Worm (Caenorhabditis elegans) whole organism, L2 larva: ENCODE data around the gene F07A11.5.

Experiments used
- C34F6.9 ChIP-seq: fragments of 150-350 bp; optimal IDR thresholded peaks from 2 replicates; lab custom pipeline; 2014; ENCODE audit warnings: missing biosample characterization, missing genetic modification characterization
- F13H6.1 ChIP-seq: sonication (generic microtip); optimal IDR thresholded peaks from 2 replicates; lab custom pipeline; 2016; ENCODE audit warnings: missing genetic modification characterization, missing compliant biosample characterization
- R02D3.7 ChIP-seq: fragments of 150-350 bp; optimal IDR thresholded peaks from 2 replicates; lab custom pipeline; 2014; ENCODE audit warnings: missing biosample characterization, missing genetic modification characterization
- ZK546.5 ChIP-seq: sonication (generic microtip); optimal IDR thresholded peaks from 2 replicates; lab custom pipeline; 2017; ENCODE audit warnings: missing biosample characterization, missing genetic modification characterization
- alr-1 ChIP-seq: fragments of 150-350 bp; optimal IDR thresholded peaks from 2 replicates; lab custom pipeline; 2014; ENCODE audit warnings: missing biosample characterization, missing genetic modification characterization
- aly-2 ChIP-seq: fragments of 150-350 bp; optimal IDR thresholded peaks from 2 replicates; lab custom pipeline; 2014; ENCODE audit warnings: missing biosample characterization, missing genetic modification characterization
- blmp-1 ChIP-seq: sonication (generic microtip); optimal IDR thresholded peaks from 2 replicates; lab custom pipeline; 2017; ENCODE audit warnings: missing genetic modification characterization, mild to moderate bottlenecking, missing compliant biosample characterization, antibody characterized with exemption, moderate library complexity; ENCODE audit not compliant: insufficient read depth
- ceh-82 ChIP-seq: fragments of 150-350 bp; optimal IDR thresholded peaks from 2 replicates; lab custom pipeline; 2014; ENCODE audit warnings: missing biosample characterization, missing genetic modification characterization
- egl-27 ChIP-seq: sonication (generic microtip); optimal IDR thresholded peaks from 3 replicates; lab custom pipeline; 2017; ENCODE audit warnings: missing biosample characterization, missing genetic modification reagents, missing genetic modification characterization
- elt-3 ChIP-seq: sonication (generic microtip); optimal IDR thresholded peaks from 2 replicates; lab custom pipeline; 2017; ENCODE audit warnings: missing biosample characterization, missing genetic modification characterization
- fos-1 ChIP-seq: fragments of 150-350 bp; optimal IDR thresholded peaks from 2 replicates; lab custom pipeline; 2014; ENCODE audit warnings: missing biosample characterization, missing genetic modification characterization
- gmeb-1 ChIP-seq: fragments of 150-350 bp; optimal IDR thresholded peaks from 2 replicates; lab custom pipeline; 2014; ENCODE audit warnings: missing biosample characterization, missing genetic modification characterization
- lin-11 ChIP-seq: fragments of 150-350 bp; sonication (generic microtip); optimal IDR thresholded peaks from 2 replicates; lab custom pipeline; 2014; ENCODE audit warnings: missing biosample characterization, missing genetic modification characterization, inconsistent platforms, mixed read lengths
- lin-13 ChIP-seq: fragments of 150-350 bp; optimal IDR thresholded peaks from 2 replicates; lab custom pipeline; 2014; ENCODE audit warnings: missing biosample characterization, missing genetic modification reagents, missing genetic modification characterization
- lin-39 ChIP-seq: fragments of 150-350 bp; optimal IDR thresholded peaks from 2 replicates; lab custom pipeline; 2014; ENCODE audit warnings: missing biosample characterization, missing genetic modification reagents, missing genetic modification characterization
- lsy-2 ChIP-seq, 2 experiments: fragments of 150-350 bp in 1 of 2; sonication (generic microtip) in 1 of 2; optimal IDR thresholded peaks; 2 replicates each; lab custom pipeline; 2014 to 2017; ENCODE audit warnings: missing biosample characterization in 2 of 2, missing genetic modification characterization in 2 of 2
- mab-5 ChIP-seq: fragments of 150-350 bp; optimal IDR thresholded peaks from 2 replicates; lab custom pipeline; 2014; ENCODE audit warnings: missing biosample characterization, missing genetic modification characterization
- mbf-1 ChIP-seq: sonication (generic microtip); optimal IDR thresholded peaks from 2 replicates; lab custom pipeline; 2017; ENCODE audit warnings: missing biosample characterization, missing genetic modification characterization
- mdl-1 ChIP-seq, 2 experiments: fragments of 150-350 bp in 1 of 2; sonication (generic microtip) in 1 of 2; optimal IDR thresholded peaks; 2 replicates each; lab custom pipeline; 2017; ENCODE audit warnings: missing biosample characterization in 2 of 2, missing genetic modification characterization in 2 of 2
- nhr-10 ChIP-seq: sonication (generic microtip); optimal IDR thresholded peaks from 2 replicates; lab custom pipeline; 2017; ENCODE audit warnings: missing biosample characterization, missing genetic modification characterization
- nhr-129 ChIP-seq: fragments of 150-350 bp; optimal IDR thresholded peaks from 2 replicates; lab custom pipeline; 2014; ENCODE audit warnings: missing biosample characterization, missing genetic modification characterization
- nhr-21 ChIP-seq: fragments of 150-350 bp; optimal IDR thresholded peaks from 2 replicates; lab custom pipeline; 2014; ENCODE audit warnings: missing biosample characterization, missing genetic modification characterization
- nhr-23 ChIP-seq: fragments of 150-350 bp; optimal IDR thresholded peaks from 2 replicates; lab custom pipeline; 2014; ENCODE audit warnings: missing biosample characterization, missing genetic modification reagents, missing genetic modification characterization
- nhr-6 ChIP-seq: fragments of 150-350 bp; optimal IDR thresholded peaks from 2 replicates; lab custom pipeline; 2014; ENCODE audit warnings: missing biosample characterization, missing genetic modification characterization
- nhr-77 ChIP-seq: fragments of 150-350 bp; optimal IDR thresholded peaks from 2 replicates; lab custom pipeline; 2014; ENCODE audit warnings: missing biosample characterization, missing genetic modification characterization
- sem-4 ChIP-seq: fragments of 150-350 bp; optimal IDR thresholded peaks from 2 replicates; lab custom pipeline; 2014; ENCODE audit warnings: missing biosample characterization, missing genetic modification reagents, missing genetic modification characterization
- skn-1 ChIP-seq: sonication (generic microtip); optimal IDR thresholded peaks from 2 replicates; lab custom pipeline; 2017; ENCODE audit warnings: missing biosample characterization, missing genetic modification characterization
- sma-3 ChIP-seq: sonication (generic microtip); optimal IDR thresholded peaks from 2 replicates; lab custom pipeline; 2016; ENCODE audit warnings: missing genetic modification reagents, missing genetic modification characterization, missing compliant biosample characterization
- snpc-4 ChIP-seq: fragments of 150-350 bp; optimal IDR thresholded peaks from 2 replicates; lab custom pipeline; 2014; ENCODE audit warnings: missing biosample characterization, missing genetic modification characterization
- unc-55 ChIP-seq: fragments of 150-350 bp; sonication (generic microtip); optimal IDR thresholded peaks from 3 replicates; lab custom pipeline; 2014; ENCODE audit warnings: missing biosample characterization, missing genetic modification reagents, missing genetic modification characterization
- unc-62 ChIP-seq: fragments of 150-350 bp; optimal IDR thresholded peaks from 2 replicates; lab custom pipeline; 2014; ENCODE audit warnings: missing biosample characterization, missing genetic modification reagents, missing genetic modification characterization
- zag-1 ChIP-seq: fragments of 150-350 bp; optimal IDR thresholded peaks from 2 replicates; lab custom pipeline; 2014; ENCODE audit warnings: missing biosample characterization, missing genetic modification characterization
- ztf-11 ChIP-seq: sonication (generic microtip); optimal IDR thresholded peaks from 2 replicates; lab custom pipeline; 2017; ENCODE audit warnings: missing biosample characterization, missing genetic modification characterization
- ztf-4 ChIP-seq: fragments of 150-350 bp; optimal IDR thresholded peaks from 2 replicates; lab custom pipeline; 2014; ENCODE audit warnings: missing biosample characterization, missing genetic modification characterization

F07A11.5 gene

DNA sequence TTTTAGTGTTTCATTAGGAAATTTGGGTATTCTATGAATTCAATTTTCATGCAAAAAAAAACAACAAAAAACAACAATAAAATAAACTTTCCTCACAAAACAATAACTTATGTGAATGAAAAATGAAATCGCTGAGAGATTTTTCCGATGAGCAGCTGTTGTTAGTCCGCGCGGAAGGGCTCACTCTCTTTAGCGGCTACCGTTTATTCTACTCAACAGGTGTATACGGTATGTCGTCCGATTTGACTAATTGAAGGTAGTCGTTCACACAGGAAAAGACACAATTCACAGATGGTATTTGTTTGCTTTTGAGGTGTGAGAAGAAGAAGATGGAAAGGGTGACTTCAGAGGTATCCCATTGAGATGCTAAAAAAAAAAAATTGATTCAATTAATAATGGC, 43.4 kb upstream of the F07A11.5 start:
- TF ChIP-seq aly-2 (tag; lab: Kevin White, UChicago) (no peak), mbf-1 (tag; lab: Kevin White, UChicago) (no peak), unc-62 (GFP tag; lab: Kevin White, UChicago) (no peak), nhr-129 (tag; lab: Kevin White, UChicago) (no peak), lin-39 (tag; lab: Kevin White, UChicago) (no peak), elt-3 (tag; lab: Kevin White, UChicago) (no peak), alr-1 (no peak), ztf-4 (no peak), ceh-82 (tag; lab: Kevin White, UChicago) (no peak), nhr-6 (tag; lab: Kevin White, UChicago) (no peak), nhr-77 (tag; lab: Kevin White, UChicago) (no peak), blmp-1 (tag; lab: Kevin White, UChicago) (no peak), F13H6.1 (no peak), mdl-1 (tag; optimal IDR thresholded peaks at IDR 0.05; lab: Kevin White, UChicago) (no peak), mab-5 (no peak), snpc-4 (no peak), ZK546.5 (tag; lab: Kevin White, UChicago) (no peak), sma-3 (GFP tag; lab: Kevin White, UChicago) (no peak), R02D3.7 (tag; lab: Kevin White, UChicago) (no peak), skn-1 (tag; lab: Kevin White, UChicago) (no peak)

DNA sequence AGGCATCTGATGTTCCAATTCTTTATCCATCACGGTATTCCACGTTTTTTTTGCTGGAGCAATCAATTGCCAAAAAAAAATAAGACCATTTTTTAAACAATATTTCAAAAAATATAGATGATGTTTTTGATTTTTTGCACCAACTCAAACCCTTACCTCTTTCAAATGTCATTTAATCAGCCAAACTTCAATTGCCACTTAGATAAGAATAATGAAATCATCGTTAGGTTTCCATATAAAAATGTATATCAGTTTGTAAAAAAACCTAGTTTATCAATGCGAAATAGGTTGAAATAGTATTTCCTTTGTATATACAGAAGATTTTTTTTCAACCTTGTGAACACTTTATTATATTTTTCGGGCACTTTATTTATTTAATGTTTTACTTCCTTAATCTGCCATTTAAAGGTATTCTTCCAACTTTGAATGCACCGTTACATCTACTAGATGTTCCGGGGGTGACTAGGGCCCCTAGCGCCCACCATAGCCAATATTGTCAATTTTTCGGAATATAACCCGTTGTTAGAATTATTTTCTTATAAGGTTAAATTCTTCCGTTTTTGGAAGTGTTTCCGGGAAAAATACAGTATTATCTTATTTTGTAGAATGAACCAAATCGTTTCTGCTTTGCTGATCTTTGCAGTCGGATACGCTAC, 42.8 kb upstream of the F07A11.5 start, which contains the start of the genes F54D5.23 and F54D5.4:
Gene F54D5.23 (minus strand): TSS at position 75 of the 656 bp plus-strand sequence.
Gene F54D5.4 (plus strand): TSS at position 606 of the 656 bp plus-strand sequence.
- TF ChIP-seq aly-2 (tag; lab: Kevin White, UChicago), result no peak
- peak; percentile 82 for TF ChIP-seq fos-1 (tag; lab: Kevin White, UChicago)

DNA sequence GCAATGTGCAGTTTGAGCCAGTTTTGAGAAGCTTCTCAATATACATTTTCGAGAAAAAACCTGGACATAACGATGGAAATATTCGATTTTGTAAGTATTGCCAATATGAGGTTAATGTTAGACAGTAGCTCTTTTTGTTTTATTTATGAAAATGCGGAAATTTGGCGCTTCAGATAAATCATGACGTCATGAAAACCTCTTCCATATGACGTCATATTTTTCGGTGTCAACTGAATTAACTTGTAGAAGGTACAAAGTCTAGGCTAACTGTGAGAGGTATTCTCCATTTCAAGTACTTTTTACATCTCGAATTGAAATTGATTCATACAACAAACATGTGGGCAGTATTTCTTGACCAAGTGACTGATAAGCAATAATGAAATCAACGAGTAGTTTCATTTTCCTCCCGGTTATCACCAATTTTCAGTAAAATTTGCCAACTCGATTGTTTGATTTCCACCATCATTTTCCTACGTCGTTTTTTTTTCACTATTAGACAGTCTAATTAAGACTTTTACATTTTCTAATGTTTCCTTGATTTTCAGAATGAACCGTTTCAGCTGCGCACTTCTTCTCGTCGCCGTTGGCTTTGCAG, 40.7 kb upstream of the F07A11.5 start, which contains the start of gene F54D5.3:
Gene F54D5.3 (plus strand): TSS at position 546 of the 595 bp plus-strand sequence.
- TF ChIP-seq snpc-4, result no peak
- peak; percentile 87 for TF ChIP-seq fos-1 (tag; lab: Kevin White, UChicago)
- no peak for TF ChIP-seq C34F6.9 (tag; lab: Kevin White, UChicago)
- no peak for TF ChIP-seq aly-2 (tag; lab: Kevin White, UChicago)
- TF ChIP-seq sem-4, result no peak
- no peak for TF ChIP-seq lin-11 (tag; lab: Kevin White, UChicago)
- TF ChIP-seq, all 48 proteins: peak for 1

DNA sequence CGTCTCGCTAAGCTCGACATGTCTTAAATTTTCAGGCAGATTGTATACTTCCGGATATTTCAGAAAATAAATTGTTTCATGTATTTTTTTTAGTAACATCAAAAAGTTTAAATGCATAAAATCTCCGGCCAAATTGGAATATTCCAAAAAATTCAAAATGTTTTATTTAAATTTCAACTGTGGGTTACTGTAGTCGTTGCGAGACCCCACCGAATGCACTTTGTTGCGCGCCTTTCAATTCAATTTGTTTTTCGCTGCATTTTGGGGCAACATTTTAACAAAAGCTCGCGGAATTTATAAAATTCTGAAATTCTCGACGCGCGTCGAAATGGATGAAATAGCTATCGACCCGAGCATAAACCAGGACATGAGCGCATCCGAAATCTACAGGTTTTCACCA, 39.2 kb upstream of the F07A11.5 start, which contains the start of gene F54D5.2:
Gene F54D5.2 (plus strand): TSS at position 237 of the 400 bp plus-strand sequence.
- TF ChIP-seq elt-3 (tag; lab: Kevin White, UChicago), result no peak
- TF ChIP-seq nhr-6 (tag; lab: Kevin White, UChicago), result no peak
- no peak for TF ChIP-seq mdl-1 (tag; optimal IDR thresholded peaks at IDR 0.05; lab: Kevin White, UChicago)
- TF ChIP-seq nhr-77 (tag; lab: Kevin White, UChicago), result no peak
- no peak for TF ChIP-seq fos-1 (tag; lab: Kevin White, UChicago)
- TF ChIP-seq ztf-11, result no peak
- TF ChIP-seq lin-13 (GFP tag; lab: Kevin White, UChicago), result no peak
- TF ChIP-seq skn-1 (tag; lab: Kevin White, UChicago), result no peak
- no peak for TF ChIP-seq gmeb-1 (tag; lab: Kevin White, UChicago)
- TF ChIP-seq unc-62 (GFP tag; lab: Kevin White, UChicago), result no peak
- TF ChIP-seq unc-55 (GFP tag; lab: Kevin White, UChicago), result no peak
- TF ChIP-seq nhr-23 (tag; lab: Kevin White, UChicago), result no peak
- no peak for TF ChIP-seq F13H6.1
- TF ChIP-seq C34F6.9 (tag; lab: Kevin White, UChicago), result no peak
- no peak for TF ChIP-seq sem-4
- no peak for TF ChIP-seq nhr-10 (tag; lab: Kevin White, UChicago)
- no peak for TF ChIP-seq zag-1 (tag; lab: Kevin White, UChicago)
- TF ChIP-seq nhr-21 (tag; lab: Kevin White, UChicago), result no peak
- TF ChIP-seq lsy-2 (tag; optimal IDR thresholded peaks at IDR 0.05; lab: Kevin White, UChicago), result no peak
- TF ChIP-seq egl-27 (tag; lab: Kevin White, UChicago), result no peak
